Fruit fly (Drosophila melanogaster): Measurements from ENCODE around the gene BigH1.

DNA sequence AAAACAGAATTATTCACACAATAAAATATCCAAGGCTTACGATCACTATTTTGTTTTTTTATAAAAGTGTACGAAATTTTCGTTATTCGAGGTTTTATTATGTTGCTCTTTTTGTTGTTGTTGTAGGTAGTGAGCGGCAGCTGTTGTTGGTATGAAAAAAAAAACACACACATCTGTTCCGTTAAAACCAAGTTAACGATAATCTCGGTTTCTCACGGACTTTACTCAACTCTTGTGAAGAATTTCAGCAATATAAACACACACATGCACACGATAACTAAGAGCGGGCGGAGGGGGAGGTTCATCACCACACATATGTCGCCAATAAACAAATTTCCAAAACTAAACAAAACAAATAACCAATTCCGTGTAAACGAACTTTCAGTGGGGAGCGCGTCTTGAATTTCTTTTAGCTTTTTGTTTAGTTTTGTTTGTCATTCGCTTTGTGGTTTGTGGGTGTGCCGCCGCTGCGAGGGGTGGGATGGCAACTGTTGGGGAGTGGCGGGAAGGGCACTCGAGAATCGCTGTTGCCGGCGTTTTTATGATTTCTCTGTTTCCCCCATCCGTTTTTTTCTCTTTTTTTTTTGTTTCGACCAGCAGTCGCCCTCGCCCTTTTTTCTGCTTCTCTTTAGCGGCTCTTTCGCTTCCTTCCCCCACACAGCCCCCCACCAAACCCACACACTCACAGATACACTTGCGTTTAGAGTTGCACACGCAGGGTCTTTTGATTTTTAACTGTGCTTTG, 8.8 kb upstream of the BigH1 start:
- TF ChIP-seq pan (optimal IDR thresholded peaks at IDR 0.05) (no peak), Dll (optimal IDR thresholded peaks at IDR 0.05) (no peak)
